Fruit fly (Drosophila melanogaster) whole organism, embryonic: ENCODE results near the gene RapGAP1.

ENCODE experiments used
- Antp ChIP-seq: fragments of 200-800 bp; sonication (Bioruptor generic); optimal IDR thresholded peaks from 3 replicates; lab custom pipeline; 2016; ENCODE audit warnings: missing biosample characterization, missing genetic modification characterization
- Bteb2 ChIP-seq: fragments of 200-800 bp; sonication (Bioruptor generic); optimal IDR thresholded peaks from 2 replicates; lab custom pipeline; 2016; ENCODE audit warnings: missing biosample characterization, missing genetic modification characterization
- CG10959 ChIP-seq: fragments of 200-800 bp; sonication (Bioruptor generic); IDR thresholded peaks from 2 replicates; pipeline ENCODE4 v1.3.6; 2022; ENCODE audit warnings: missing biosample characterization, missing genetic modification characterization
- CG10979 ChIP-seq: fragments of 200-800 bp; sonication (Bioruptor generic); optimal IDR thresholded peaks from 2 replicates; lab custom pipeline; 2018; ENCODE audit warnings: missing biosample characterization, mild to moderate bottlenecking, missing genetic modification characterization, moderate library complexity
- CG14667 ChIP-seq: fragments of 200-800 bp; sonication (Bioruptor generic); IDR thresholded peaks from 2 replicates; pipeline ENCODE4 v1.3.6; 2022; ENCODE audit warnings: missing biosample characterization, missing genetic modification characterization
- CG14710 ChIP-seq: fragments of 200-800 bp; sonication (Bioruptor generic); optimal IDR thresholded peaks from 3 replicates; lab custom pipeline; 2019; ENCODE audit warnings: missing biosample characterization, mild to moderate bottlenecking, missing genetic modification characterization, moderate library complexity
- CG15696 ChIP-seq: fragments of 200-800 bp; sonication (Bioruptor generic); optimal IDR thresholded peaks from 2 replicates; lab custom pipeline; 2019; ENCODE audit warnings: missing biosample characterization, mild to moderate bottlenecking, missing genetic modification characterization, moderate library complexity
- CG17829 ChIP-seq: fragments of 200-800 bp; optimal IDR thresholded peaks from 2 replicates; lab custom pipeline; 2019; ENCODE audit warnings: missing biosample characterization, mild to moderate bottlenecking, missing genetic modification characterization, moderate library complexity
- CG18262 ChIP-seq: fragments of 200-800 bp; optimal IDR thresholded peaks from 3 replicates; lab custom pipeline; 2019; ENCODE audit warnings: missing biosample characterization, mild to moderate bottlenecking, missing genetic modification characterization, moderate library complexity
- CG1832 ChIP-seq: fragments of 200-800 bp; sonication (Bioruptor generic); optimal IDR thresholded peaks from 2 replicates; lab custom pipeline; 2017; ENCODE audit warnings: missing biosample characterization, mild to moderate bottlenecking, missing genetic modification characterization, inconsistent platforms
- CG2116 ChIP-seq: fragments of 200-800 bp; sonication (Bioruptor generic); optimal IDR thresholded peaks from 3 replicates; lab custom pipeline; 2018; ENCODE audit warnings: missing biosample characterization, mild to moderate bottlenecking, missing genetic modification characterization
- CG31224 ChIP-seq: fragments of 200-800 bp; sonication (Bioruptor generic); IDR thresholded peaks from 2 replicates; pipeline ENCODE4 v1.3.6; 2022; ENCODE audit warnings: missing biosample characterization, missing genetic modification characterization
- CG32772 ChIP-seq: fragments of 200-800 bp; sonication (Bioruptor generic); IDR thresholded peaks from 2 replicates; pipeline ENCODE4 v1.3.6; 2022; ENCODE audit warnings: missing biosample characterization, missing genetic modification characterization
- CG34224 ChIP-seq: fragments of 200-800 bp; sonication (Bioruptor generic); IDR thresholded peaks from 3 replicates; pipeline ENCODE4 v1.3.6; 2022; ENCODE audit warnings: missing biosample characterization, missing genetic modification characterization; ENCODE audit not compliant: partially characterized antibody
- CG42726 ChIP-seq: fragments of 200-800 bp; sonication (Bioruptor generic); IDR thresholded peaks from 2 replicates; pipeline ENCODE4 v1.3.6; 2022; ENCODE audit warnings: missing biosample characterization, missing genetic modification characterization; ENCODE audit not compliant: partially characterized antibody
- CG5953 ChIP-seq: fragments of 200-800 bp; sonication (Bioruptor generic); IDR thresholded peaks from 2 replicates; pipeline ENCODE4 v1.3.6; 2022; ENCODE audit warnings: missing biosample characterization, missing genetic modification characterization
- CG6254 ChIP-seq: fragments of 200-800 bp; sonication (Bioruptor generic); optimal IDR thresholded peaks from 3 replicates; lab custom pipeline; 2017; ENCODE audit warnings: mild to moderate bottlenecking, missing biosample characterization, missing genetic modification reagents, missing genetic modification characterization
- CG7271 ChIP-seq: fragments of 200-800 bp; sonication (Bioruptor generic); optimal IDR thresholded peaks from 2 replicates; lab custom pipeline; 2018; ENCODE audit warnings: missing biosample characterization, mild to moderate bottlenecking, missing genetic modification characterization, moderate library complexity
- CG7963 ChIP-seq: fragments of 200-800 bp; sonication (Bioruptor generic); IDR thresholded peaks from 3 replicates; pipeline ENCODE4 v1.3.6; 2022; ENCODE audit warnings: missing biosample characterization, missing genetic modification characterization; ENCODE audit not compliant: partially characterized antibody
- CG8089 ChIP-seq: fragments of 200-800 bp; sonication (Bioruptor generic); optimal IDR thresholded peaks from 3 replicates; lab custom pipeline; 2016; ENCODE audit warnings: missing biosample characterization, missing genetic modification characterization
- CG8924 ChIP-seq: fragments of 200-800 bp; optimal IDR thresholded peaks from 3 replicates; lab custom pipeline; 2019; ENCODE audit warnings: missing biosample characterization, mild to moderate bottlenecking, missing genetic modification characterization, moderate library complexity
- CG9727 ChIP-seq: fragments of 200-800 bp; sonication (Bioruptor generic); optimal IDR thresholded peaks from 3 replicates; lab custom pipeline; 2017; ENCODE audit warnings: missing biosample characterization, mild to moderate bottlenecking, missing genetic modification characterization
- CG9876 ChIP-seq: fragments of 200-800 bp; sonication (Bioruptor generic); optimal IDR thresholded peaks from 2 replicates; lab custom pipeline; 2016; ENCODE audit warnings: missing biosample characterization, missing genetic modification characterization
- Dref ChIP-seq: fragments of 200-800 bp; sonication (Bioruptor generic); IDR thresholded peaks from 2 replicates; pipeline ENCODE4 v1.3.6; 2022; ENCODE audit warnings: missing biosample characterization, missing genetic modification characterization
- E2f2 ChIP-seq: fragments of 200-800 bp; sonication (Bioruptor generic); IDR thresholded peaks from 2 replicates; pipeline ENCODE4 v1.3.6; 2022; ENCODE audit warnings: missing biosample characterization, missing genetic modification characterization
- Ets65A ChIP-seq: fragments of 200-800 bp; sonication (Bioruptor generic); peaks from one replicate; lab custom pipeline; 2016; ENCODE audit warnings: missing biosample characterization, missing genetic modification characterization
- HLH3B ChIP-seq: fragments of 200-800 bp; sonication (Bioruptor generic); IDR thresholded peaks from 2 replicates; pipeline ENCODE4 v1.3.6; 2022; ENCODE audit warnings: missing biosample characterization, missing genetic modification characterization
- HmgD ChIP-seq: fragments of 200-800 bp; sonication (Bioruptor generic); optimal IDR thresholded peaks from 3 replicates; lab custom pipeline; 2016; ENCODE audit warnings: missing biosample characterization, missing genetic modification characterization
- Hr78 ChIP-seq, 2 experiments: fragments of 200-800 bp in 1 of 2; fragments of >200 bp in 1 of 2; sonication (Bioruptor generic) in 1 of 2; optimal IDR thresholded peaks; 2 replicates each; lab custom pipeline; 2017 to 2019; ENCODE audit warnings: missing biosample characterization in 2 of 2, missing genetic modification characterization in 2 of 2, mild to moderate bottlenecking in 1 of 2, moderate library complexity in 1 of 2
- Kr ChIP-seq: fragments of 200-800 bp; sonication (Bioruptor generic); optimal IDR thresholded peaks from 2 replicates; lab custom pipeline; 2017; ENCODE audit warnings: missing biosample characterization, mild to moderate bottlenecking, missing genetic modification characterization
- Mrtf ChIP-seq: fragments of 200-800 bp; sonication (Bioruptor generic); IDR thresholded peaks from 3 replicates; pipeline ENCODE4 v1.3.6; 2022; ENCODE audit warnings: missing biosample characterization, missing genetic modification characterization
- Rfx ChIP-seq: fragments of 200-800 bp; sonication (Bioruptor generic); IDR thresholded peaks from 2 replicates; pipeline ENCODE4 v1.3.6; 2022; ENCODE audit warnings: missing biosample characterization, missing genetic modification characterization
- Rx ChIP-seq: fragments of 200-800 bp; sonication (Bioruptor generic); IDR thresholded peaks from 2 replicates; pipeline ENCODE4 v1.3.6; 2022; ENCODE audit warnings: missing biosample characterization, missing genetic modification characterization
- Scr ChIP-seq: fragments of 200-800 bp; sonication (Bioruptor generic); IDR thresholded peaks from 2 replicates; pipeline ENCODE4 v1.3.6; 2022; ENCODE audit warnings: missing biosample characterization, missing genetic modification characterization; ENCODE audit not compliant: partially characterized antibody
- Six4 ChIP-seq: fragments of 200-800 bp; sonication (Bioruptor generic); optimal IDR thresholded peaks from 2 replicates; lab custom pipeline; 2016; ENCODE audit warnings: missing biosample characterization, missing genetic modification characterization
- Spps ChIP-seq: fragments of 200-800 bp; sonication (Bioruptor generic); optimal IDR thresholded peaks from 2 replicates; lab custom pipeline; 2018; ENCODE audit warnings: missing biosample characterization, mild to moderate bottlenecking, missing genetic modification characterization
- ase ChIP-seq: fragments of 200-800 bp; sonication (Bioruptor generic); IDR thresholded peaks from 3 replicates; pipeline ENCODE4 v1.3.6; 2022; ENCODE audit warnings: missing biosample characterization, missing genetic modification characterization
- cad ChIP-seq: fragments of >200 bp; optimal IDR thresholded peaks from 2 replicates; lab custom pipeline; 2017; ENCODE audit warnings: missing biosample characterization, missing genetic modification characterization
- cas ChIP-seq: fragments of 200-800 bp; sonication (Bioruptor generic); IDR thresholded peaks from 2 replicates; pipeline ENCODE4 v1.3.6; 2022; ENCODE audit warnings: missing biosample characterization, missing genetic modification characterization
- crc ChIP-seq: fragments of 200-800 bp; sonication (Bioruptor generic); optimal IDR thresholded peaks from 2 replicates; lab custom pipeline; 2016; ENCODE audit warnings: missing biosample characterization, missing genetic modification characterization
- gem ChIP-seq: fragments of 200-800 bp; sonication (Bioruptor generic); optimal IDR thresholded peaks from 2 replicates; lab custom pipeline; 2019; ENCODE audit warnings: missing biosample characterization, mild to moderate bottlenecking, missing genetic modification characterization, moderate library complexity
- gsb-n ChIP-seq: fragments of 200-800 bp; sonication (Bioruptor generic); optimal IDR thresholded peaks from 3 replicates; lab custom pipeline; 2018; ENCODE audit warnings: missing biosample characterization, mild to moderate bottlenecking, missing genetic modification characterization
- jumu ChIP-seq: fragments of 200-800 bp; sonication (Bioruptor generic); optimal IDR thresholded peaks from 3 replicates; lab custom pipeline; 2016; ENCODE audit warnings: missing biosample characterization, missing genetic modification characterization
- kay ChIP-seq: fragments of 200-800 bp; sonication (Bioruptor generic); optimal IDR thresholded peaks from 2 replicates; lab custom pipeline; 2016; ENCODE audit warnings: missing biosample characterization, missing genetic modification characterization
- prd ChIP-seq, 3 experiments: fragments of >200 bp in 2 of 3; fragments of 200-800 bp in 1 of 3; sonication (Bioruptor generic) in 1 of 3; optimal IDR thresholded peaks in 2 of 3; IDR thresholded peaks in 1 of 3; 2 replicates in 2 of 3; 3 replicates in 1 of 3; pipeline versions ENCODE4 v1.3.6 to Lab custom; 2017 to 2022; ENCODE audit warnings: missing biosample characterization in 1 of 3, missing genetic modification characterization in 1 of 3
- ro ChIP-seq: fragments of 200-800 bp; sonication (Bioruptor generic); IDR thresholded peaks from 2 replicates; pipeline ENCODE4 v1.3.6; 2022; ENCODE audit warnings: missing biosample characterization, missing genetic modification characterization
- row ChIP-seq: fragments of 200-800 bp; sonication (Bioruptor generic); IDR thresholded peaks from 3 replicates; pipeline ENCODE4 v1.3.6; 2022; ENCODE audit warnings: missing biosample characterization, missing genetic modification characterization
- stc ChIP-seq: fragments of 200-800 bp; sonication (Bioruptor generic); IDR thresholded peaks from 2 replicates; pipeline ENCODE4 v1.3.6; 2022; ENCODE audit warnings: missing biosample characterization, missing genetic modification characterization
- vvl ChIP-seq: fragments of 200-800 bp; sonication (Bioruptor generic); IDR thresholded peaks from 2 replicates; pipeline ENCODE4 v1.3.6; 2022; ENCODE audit warnings: missing biosample characterization, missing genetic modification characterization
- zf30C ChIP-seq: fragments of 200-800 bp; sonication (Bioruptor generic); optimal IDR thresholded peaks from 3 replicates; lab custom pipeline; 2018; ENCODE audit warnings: missing biosample characterization, mild to moderate bottlenecking, missing genetic modification characterization

The RapGAP1 gene

dm6 chr2L:7624096-7624843 is 45.5 kb upstream of the RapGAP1 start:
- TF ChIP-seq CG7963 (GFP tag; lab: Robert Waterston, UW) (no peak), ro (no peak), CG18262 (tag; lab: Kevin White, UChicago) (peak; percentile 47), Mrtf (no peak), crc (GFP tag; lab: Kevin White, UChicago) (no peak), Six4 (GFP tag; lab: Kevin White, UChicago) (no peak), CG14667 (GFP tag; lab: Robert Waterston, UW) (no peak), CG14710 (tag; lab: Kevin White, UChicago) (peak; percentile 8), HLH3B (GFP tag; lab: Robert Waterston, UW) (0 out of 2 replicates have a peak, but pooled peaks have one; percentile 10), CG9876 (GFP tag; lab: Kevin White, UChicago) (no peak), HmgD (GFP tag; lab: Kevin White, UChicago) (no peak), CG6254 (GFP tag; lab: Kevin White, UChicago) (peak; percentile 12), Hr78 (GFP tag; optimal IDR thresholded peaks at IDR 0.05; lab: Kevin White, UChicago) (no peak), E2f2 (GFP tag; lab: Robert Waterston, UW) (no peak), CG42726 (GFP tag; lab: Robert Waterston, UW) (no peak), CG31224 (GFP tag; lab: Robert Waterston, UW) (no peak), gem (no peak), CG2116 (GFP tag; lab: Kevin White, UChicago) (no peak), CG15696 (tag; lab: Kevin White, UChicago) (peak; percentile 33), CG17829 (peak; percentile 40), CG1832 (no peak), Dref (GFP tag; lab: Robert Waterston, UW) (no peak), Rx (no peak), CG5953 (GFP tag; lab: Robert Waterston, UW) (no peak), row (GFP tag; lab: Robert Waterston, UW) (no peak), Antp (GFP tag; lab: Kevin White, UChicago) (no peak), Bteb2 (GFP tag; lab: Kevin White, UChicago) (no peak), cas (no peak), kay (GFP tag; lab: Kevin White, UChicago) (no peak), zf30C (peak; percentile 64), Rfx (GFP tag; lab: Robert Waterston, UW) (no peak), CG34224 (GFP tag; lab: Robert Waterston, UW) (no peak), stc (no peak), vvl (GFP tag; lab: Robert Waterston, UW) (0 out of 2 replicates have a peak, but pooled peaks have one; percentile 11), Ets65A (peak; percentile 25), CG9727 (GFP tag; lab: Kevin White, UChicago) (peak; percentile 69), CG10979 (tag; lab: Kevin White, UChicago) (peak; percentile 59), Kr (GFP tag; lab: Kevin White, UChicago) (peak; percentile 57), CG8089 (GFP tag; lab: Kevin White, UChicago) (no peak), CG10959 (GFP tag; lab: Robert Waterston, UW) (0 out of 2 replicates have a peak, but pooled peaks have one; percentile 14), ase (GFP tag; lab: Robert Waterston, UW) (no peak), CG8924 (tag; lab: Kevin White, UChicago) (peak; percentile 9), CG32772 (GFP tag; lab: Robert Waterston, UW) (no peak), Spps (tag; lab: Kevin White, UChicago) (no peak), cad (GFP tag; lab: Kevin White, UChicago) (peak; percentile 24), Scr (GFP tag; lab: Robert Waterston, UW) (no peak), CG7271 (tag; lab: Kevin White, UChicago) (peak; percentile 11), gsb-n (tag; lab: Kevin White, UChicago) (peak; percentile 66), jumu (GFP tag; lab: Kevin White, UChicago) (no peak), prd (optimal IDR thresholded peaks at IDR 0.05; lab: Kevin White, UChicago) (no peak), prd (GFP tag; IDR thresholded peaks at IDR 0.05; lab: Robert Waterston, UW) (peak; percentile 61; the same call in 2 of the 3 replicates)
